Worm (Caenorhabditis elegans) whole organism, L4 larva: ENCODE measurements around the gene F44E7.9.

ENCODE experiments used
- F26F4.8 ChIP-seq: fragments of 200-800 bp; sonication (Bioruptor generic); conservative IDR thresholded peaks from 2 replicates; pipeline ENCODE4 v1.3.6; 2022; ENCODE audit warnings: missing genetic modification characterization, missing compliant biosample characterization
- F44E2.7 ChIP-seq: fragments of 200-800 bp; sonication (Bioruptor generic); IDR thresholded peaks from 2 replicates; pipeline ENCODE4 v2.1.2; 2022; ENCODE audit warnings: missing genetic modification characterization, missing compliant biosample characterization
- T20F7.1 ChIP-seq: fragments of 200-800 bp; sonication (Bioruptor generic); optimal IDR thresholded peaks from 2 replicates; lab custom pipeline; 2018; ENCODE audit warnings: mild to moderate bottlenecking, missing genetic modification characterization, missing compliant biosample characterization
- Y105C5A.15 ChIP-seq: fragments of 200-800 bp; sonication (Bioruptor generic); IDR thresholded peaks from 2 replicates; pipeline ENCODE4 v1.3.6; 2022; ENCODE audit warnings: missing genetic modification characterization, missing compliant biosample characterization
- Y75B8A.6 ChIP-seq: fragments of 200-800 bp; sonication (Bioruptor generic); IDR thresholded peaks from 2 replicates; pipeline ENCODE4 v1.3.6; 2022; ENCODE audit warnings: missing genetic modification reagents, missing genetic modification characterization, missing compliant biosample characterization
- aha-1 ChIP-seq: fragments of 150-350 bp; peaks from one replicate; lab custom pipeline; 2014; ENCODE audit warnings: missing biosample characterization, missing genetic modification characterization
- aly-2 ChIP-seq: sonication (generic microtip); optimal IDR thresholded peaks from 2 replicates; lab custom pipeline; 2018; ENCODE audit warnings: missing biosample characterization, missing genetic modification characterization
- attf-4 ChIP-seq: sonication (generic microtip); optimal IDR thresholded peaks from 3 replicates; lab custom pipeline; 2017; ENCODE audit warnings: missing biosample characterization, missing genetic modification characterization
- ceh-28 ChIP-seq: fragments of 150-350 bp; optimal IDR thresholded peaks from 2 replicates; lab custom pipeline; 2014; ENCODE audit warnings: missing biosample characterization, missing genetic modification reagents, missing genetic modification characterization
- cey-2 ChIP-seq: sonication (generic microtip); optimal IDR thresholded peaks from 3 replicates; lab custom pipeline; 2017; ENCODE audit warnings: missing genetic modification characterization, mild to moderate bottlenecking, missing compliant biosample characterization, antibody characterized with exemption, borderline replicate concordance; ENCODE audit not compliant: insufficient read depth
- ctbp-1 ChIP-seq: fragments of 200-800 bp; sonication (Bioruptor generic); IDR thresholded peaks from 2 replicates; pipeline ENCODE4 v1.3.6; 2022; ENCODE audit warnings: missing genetic modification reagents, missing genetic modification characterization, missing compliant biosample characterization
- daf-16 ChIP-seq, 3 experiments: sonication (generic microtip); optimal IDR thresholded peaks; 2 replicates each; lab custom pipeline; 2016 to 2017; ENCODE audit warnings: missing genetic modification characterization in 3 of 3, missing genetic modification reagents in 3 of 3, mild to moderate bottlenecking in 2 of 3, missing compliant biosample characterization in 2 of 3, missing biosample characterization in 1 of 3, moderate library complexity in 1 of 3
- daf-19 ChIP-seq: fragments of 200-800 bp; sonication (Bioruptor generic); conservative IDR thresholded peaks from 2 replicates; pipeline ENCODE4 v1.3.6; 2022; ENCODE audit warnings: missing genetic modification characterization, missing compliant biosample characterization
- dmd-6 ChIP-seq: fragments of 200-800 bp; sonication (Bioruptor generic); IDR thresholded peaks from 2 replicates; pipeline ENCODE4 v1.3.6; 2022; ENCODE audit warnings: missing genetic modification reagents, missing genetic modification characterization, missing compliant biosample characterization
- dve-1 ChIP-seq: sonication (generic microtip); optimal IDR thresholded peaks from 2 replicates; lab custom pipeline; 2017; ENCODE audit warnings: antibody characterized with exemption, mild to moderate bottlenecking, missing genetic modification characterization, missing compliant biosample characterization; ENCODE audit not compliant: insufficient read depth
- gei-8 ChIP-seq: fragments of 200-800 bp; sonication (Bioruptor generic); optimal IDR thresholded peaks from 2 replicates; lab custom pipeline; 2018; ENCODE audit warnings: mild to moderate bottlenecking, missing genetic modification characterization, missing compliant biosample characterization
- hlh-11 ChIP-seq: fragments of 200-800 bp; sonication (Bioruptor generic); optimal IDR thresholded peaks from 2 replicates; lab custom pipeline; 2018; ENCODE audit warnings: mild to moderate bottlenecking, missing genetic modification characterization, missing compliant biosample characterization
- hlh-30 ChIP-seq: sonication (generic microtip); optimal IDR thresholded peaks from 2 replicates; lab custom pipeline; 2017; ENCODE audit warnings: antibody characterized with exemption, mild to moderate bottlenecking, missing genetic modification characterization, missing compliant biosample characterization; ENCODE audit not compliant: insufficient read depth
- jun-1 ChIP-seq: fragments of 150-350 bp; optimal IDR thresholded peaks from 2 replicates; lab custom pipeline; 2014; ENCODE audit warnings: missing biosample characterization, missing genetic modification reagents, missing genetic modification characterization
- lin-1 ChIP-seq: fragments of 200-800 bp; sonication (Bioruptor generic); IDR thresholded peaks from 2 replicates; pipeline ENCODE4 v1.3.6; 2022; ENCODE audit warnings: missing genetic modification reagents, missing genetic modification characterization, missing compliant biosample characterization
- lin-38 ChIP-seq: fragments of 200-800 bp; sonication (Bioruptor generic); IDR thresholded peaks from 2 replicates; pipeline ENCODE4 v1.3.6; 2022; ENCODE audit warnings: missing genetic modification reagents, missing genetic modification characterization, missing compliant biosample characterization
- lin-39 ChIP-seq: fragments of 150-350 bp; optimal IDR thresholded peaks from 2 replicates; lab custom pipeline; 2014; ENCODE audit warnings: missing biosample characterization, missing genetic modification reagents, missing genetic modification characterization
- madf-9 ChIP-seq: fragments of 200-800 bp; sonication (Bioruptor generic); conservative IDR thresholded peaks from 2 replicates; pipeline ENCODE4 v1.3.6; 2022; ENCODE audit warnings: missing genetic modification reagents, missing genetic modification characterization, missing compliant biosample characterization
- mdl-1 ChIP-seq, 2 experiments: fragments of 150-350 bp in 1 of 2; sonication (generic microtip) in 1 of 2; optimal IDR thresholded peaks; 2 replicates each; lab custom pipeline; 2014 to 2017; ENCODE audit warnings: missing biosample characterization in 2 of 2, missing genetic modification characterization in 2 of 2
- mxl-2 ChIP-seq: fragments of 200-800 bp; sonication (Bioruptor generic); conservative IDR thresholded peaks from 2 replicates; pipeline ENCODE4 v1.3.6; 2022; ENCODE audit warnings: missing genetic modification reagents, missing genetic modification characterization, missing compliant biosample characterization
- nhr-111 ChIP-seq: fragments of 200-800 bp; sonication (Bioruptor generic); optimal IDR thresholded peaks from 2 replicates; lab custom pipeline; 2018; ENCODE audit warnings: mild to moderate bottlenecking, missing genetic modification characterization, missing compliant biosample characterization
- nhr-237 ChIP-seq: sonication (generic microtip); optimal IDR thresholded peaks from 2 replicates; lab custom pipeline; 2017; ENCODE audit warnings: missing biosample characterization, missing genetic modification characterization
- nhr-25 ChIP-seq: sonication (generic microtip); optimal IDR thresholded peaks from 2 replicates; lab custom pipeline; 2017; ENCODE audit warnings: missing genetic modification characterization, mild to moderate bottlenecking, missing compliant biosample characterization, antibody characterized with exemption, moderate library complexity, borderline replicate concordance; ENCODE audit not compliant: insufficient read depth
- nhr-28 ChIP-seq: fragments of 150-350 bp; optimal IDR thresholded peaks from 2 replicates; lab custom pipeline; 2014; ENCODE audit warnings: missing biosample characterization, missing genetic modification characterization
- nhr-48 ChIP-seq: sonication (generic microtip); optimal IDR thresholded peaks from 2 replicates; lab custom pipeline; 2016; ENCODE audit warnings: mild to moderate bottlenecking, missing genetic modification characterization, missing compliant biosample characterization
- pqm-1 ChIP-seq: sonication (generic microtip); optimal IDR thresholded peaks from 2 replicates; lab custom pipeline; 2017; ENCODE audit warnings: missing biosample characterization, missing genetic modification characterization
- rbr-2 ChIP-seq: sonication (generic microtip); optimal IDR thresholded peaks from 2 replicates; lab custom pipeline; 2016; ENCODE audit warnings: missing genotype, missing genetic modification characterization, missing compliant biosample characterization
- sdz-12 ChIP-seq: fragments of 200-800 bp; sonication (Bioruptor generic); optimal IDR thresholded peaks from 2 replicates; lab custom pipeline; 2018; ENCODE audit warnings: mild to moderate bottlenecking, missing genetic modification characterization, missing compliant biosample characterization
- skn-1 ChIP-seq: fragments of 150-350 bp; optimal IDR thresholded peaks from 2 replicates; lab custom pipeline; 2014; ENCODE audit warnings: missing biosample characterization, missing genetic modification characterization
- snpc-4 ChIP-seq: fragments of 150-350 bp; optimal IDR thresholded peaks from 2 replicates; lab custom pipeline; 2014; ENCODE audit warnings: missing biosample characterization, missing genetic modification characterization
- spr-1 ChIP-seq: sonication (generic microtip); optimal IDR thresholded peaks from 2 replicates; lab custom pipeline; 2016; ENCODE audit warnings: mild to moderate bottlenecking, missing genetic modification characterization, missing compliant biosample characterization
- tra-1 ChIP-seq: fragments of 200-800 bp; sonication (Bioruptor generic); IDR thresholded peaks from 2 replicates; pipeline ENCODE4 v1.3.6; 2022; ENCODE audit warnings: missing genetic modification reagents, missing genetic modification characterization, missing compliant biosample characterization
- unc-62 ChIP-seq, 3 experiments: fragments of 150-350 bp in 1 of 3; sonication (generic microtip); optimal IDR thresholded peaks in 2 of 3; peaks in 1 of 3; 1 replicate in 1 of 3; 2 replicates in 2 of 3; lab custom pipeline; 2014 to 2017; ENCODE audit warnings: missing biosample characterization in 3 of 3, missing genetic modification characterization in 3 of 3, missing genetic modification reagents in 3 of 3, missing genotype in 1 of 3
- vab-7 ChIP-seq: fragments of 200-800 bp; sonication (Bioruptor generic); IDR thresholded peaks from 2 replicates; pipeline ENCODE4 v1.3.6; 2022; ENCODE audit warnings: missing genetic modification reagents, missing genetic modification characterization, missing compliant biosample characterization
- zip-11 ChIP-seq: fragments of 200-800 bp; sonication (Bioruptor generic); IDR thresholded peaks from 2 replicates; pipeline ENCODE4 v1.3.6; 2022; ENCODE audit warnings: missing genetic modification characterization, missing compliant biosample characterization
- zip-2 ChIP-seq: fragments of 150-350 bp; optimal IDR thresholded peaks from 2 replicates; lab custom pipeline; 2014; ENCODE audit warnings: missing biosample characterization, missing genetic modification characterization

The F44E7.9 gene

ce11 chrV:5768292-5768695 is 22.7 kb upstream of the F44E7.9 start (continued):
- TF ChIP-seq zip-11 (GFP tag; lab: Robert Waterston, UW) (no peak), sdz-12 (GFP tag; lab: Kevin White, UChicago) (no peak), daf-16 (GFP tag; optimal IDR thresholded peaks at IDR 0.05; lab: Kevin White, UChicago) (peak in 1 of 2 experiments; percentile 44), daf-16 (tag; optimal IDR thresholded peaks at IDR 0.05; lab: Kevin White, UChicago) (peak; percentile 66), vab-7 (GFP tag; lab: Robert Waterston, UW) (no peak), nhr-111 (GFP tag; lab: Kevin White, UChicago) (no peak), lin-1 (GFP tag; lab: Robert Waterston, UW) (peak; percentile 73; the same call in 1 of the 2 replicates), snpc-4 (no peak), nhr-237 (no peak), F26F4.8 (GFP tag; lab: Robert Waterston, UW) (no peak), attf-4 (no peak), ceh-28 (tag; lab: Kevin White, UChicago) (no peak), nhr-25 (tag; lab: Kevin White, UChicago) (peak; percentile 64), cey-2 (tag; lab: Kevin White, UChicago) (peak; percentile 93), T20F7.1 (peak; percentile 15), mxl-2 (peak; percentile 97), aha-1 (tag; lab: Kevin White, UChicago) (no peak), lin-39 (tag; lab: Kevin White, UChicago) (no peak), zip-2 (tag; lab: Kevin White, UChicago) (peak; percentile 18), F44E2.7 (no peak), madf-9 (GFP tag; lab: Robert Waterston, UW) (no peak), mdl-1 (tag; optimal IDR thresholded peaks at IDR 0.05; lab: Kevin White, UChicago) (peak; percentile 88 to 91), Y75B8A.6 (no peak), lin-38 (GFP tag; lab: Robert Waterston, UW) (peak; percentile 32; the same call in 1 of the 2 replicates), tra-1 (GFP tag; lab: Robert Waterston, UW) (peak; percentile 40; the same call in 1 of the 2 replicates), aly-2 (tag; lab: Kevin White, UChicago) (no peak), skn-1 (tag; lab: Kevin White, UChicago) (no peak), gei-8 (GFP tag; lab: Kevin White, UChicago) (peak; percentile 71), nhr-48 (peak; percentile 94), Y105C5A.15 (GFP tag; lab: Robert Waterston, UW) (no peak), daf-19 (GFP tag; lab: Robert Waterston, UW) (no peak)

- TF ChIP-seq dmd-6 (GFP tag; lab: Robert Waterston, UW): peak; percentile 82
- TF ChIP-seq jun-1 (tag; lab: Kevin White, UChicago): no peak
- no peak for TF ChIP-seq spr-1
- peak; percentile 51 for TF ChIP-seq hlh-11 (tag; lab: Kevin White, UChicago)
- peak in 1 of 2 experiments; percentile 60 for TF ChIP-seq unc-62 (GFP tag; optimal IDR thresholded peaks at IDR 0.05 in 1 of 2; lab: Kevin White, UChicago)
- no peak for TF ChIP-seq unc-62 (tag; optimal IDR thresholded peaks at IDR 0.05; lab: Kevin White, UChicago)
- no peak for TF ChIP-seq rbr-2
- no peak for TF ChIP-seq daf-16 (GFP tag; optimal IDR thresholded peaks at IDR 0.05; lab: Kevin White, UChicago)
- TF ChIP-seq daf-16 (tag; optimal IDR thresholded peaks at IDR 0.05; lab: Kevin White, UChicago): peak; percentile 56
- no peak for TF ChIP-seq aha-1 (tag; lab: Kevin White, UChicago)
- TF ChIP-seq pqm-1 (tag; lab: Kevin White, UChicago): peak; percentile 36
- TF ChIP-seq mdl-1 (tag; optimal IDR thresholded peaks at IDR 0.05; lab: Kevin White, UChicago): peak in 1 of 2 experiments; percentile 16
- peak; percentile 48 for TF ChIP-seq nhr-48
- peak; percentile 35 for TF ChIP-seq dve-1 (tag; lab: Kevin White, UChicago)
- peak; percentile 32 for TF ChIP-seq nhr-28 (tag; lab: Kevin White, UChicago)
- no peak for TF ChIP-seq ctbp-1 (GFP tag; lab: Robert Waterston, UW)
- TF ChIP-seq hlh-30 (tag; lab: Kevin White, UChicago): peak; percentile 15
Observed at ce11 chrV:5769500-5769899, 21.5 kb upstream of the F44E7.9 start.
